Worm (Caenorhabditis elegans) whole organism, L4/young adult: ENCODE results near the gene srw-20.

Source experiments
- W03F9.2 ChIP-seq: fragments of 150-350 bp; optimal IDR thresholded peaks from 2 replicates; lab custom pipeline; 2014; ENCODE audit warnings: missing biosample characterization, missing genetic modification characterization
- dao-5 ChIP-seq: sonication (generic microtip); optimal IDR thresholded peaks from 2 replicates; lab custom pipeline; 2016; ENCODE audit warnings: missing genotype, missing genetic modification characterization, moderate library complexity, missing compliant biosample characterization
- him-1 ChIP-seq: sonication (generic microtip); optimal IDR thresholded peaks from 2 replicates; lab custom pipeline; 2016; ENCODE audit warnings: missing genotype, missing genetic modification reagents, missing genetic modification characterization, missing compliant biosample characterization

Gene srw-20

DNA sequence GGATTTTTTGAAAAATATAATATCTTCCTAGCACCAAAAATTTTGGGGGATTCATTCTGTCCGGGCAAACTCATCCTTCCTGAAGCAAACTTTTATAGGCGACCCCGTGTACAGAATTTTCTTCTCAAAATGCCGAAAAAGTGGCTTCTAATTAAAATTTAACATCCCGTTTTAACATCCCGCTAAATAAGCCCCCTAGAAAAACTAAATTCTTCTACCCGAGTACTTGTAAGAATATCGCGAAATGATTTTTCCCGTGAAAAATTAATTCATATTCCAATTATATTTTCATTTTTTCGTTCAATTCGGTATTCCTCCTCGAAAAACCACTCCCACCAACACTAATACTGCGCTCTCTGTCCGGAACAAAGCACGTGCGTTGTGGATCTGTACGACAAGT, 10.9 kb downstream of the srw-20 start, which contains the start of gene T05E12.8:
T05E12.8 (plus strand) TSS at position 301 of the 400 bp plus-strand sequence.
- TF ChIP-seq him-1 (tag; lab: Kevin White, UChicago) (no peak), dao-5 (tag; lab: Kevin White, UChicago) (no peak), W03F9.2 (tag; lab: Kevin White, UChicago) (no peak)

DNA sequence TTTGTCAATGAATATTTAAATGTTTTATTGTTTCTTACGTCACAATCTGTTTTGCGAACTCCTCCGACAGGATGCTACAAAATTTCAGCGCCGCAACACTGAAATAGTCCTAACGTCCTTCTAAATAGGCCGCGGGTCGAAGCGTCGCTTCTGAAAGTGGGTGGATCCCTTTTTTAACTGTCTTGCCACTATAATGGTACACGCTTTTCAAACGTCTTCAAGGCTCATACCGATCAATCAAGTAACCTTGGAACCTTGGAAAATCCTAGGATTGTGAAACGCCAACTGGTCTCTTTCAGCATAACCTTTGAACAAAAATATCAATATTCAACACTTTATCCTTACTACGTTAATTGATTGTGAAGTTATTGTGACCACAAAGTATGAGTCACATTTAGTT, 13.1 kb downstream of the srw-20 start:
- TF ChIP-seq W03F9.2 (tag; lab: Kevin White, UChicago): no peak
- no peak for TF ChIP-seq him-1 (tag; lab: Kevin White, UChicago)
- no peak for TF ChIP-seq dao-5 (tag; lab: Kevin White, UChicago)

DNA sequence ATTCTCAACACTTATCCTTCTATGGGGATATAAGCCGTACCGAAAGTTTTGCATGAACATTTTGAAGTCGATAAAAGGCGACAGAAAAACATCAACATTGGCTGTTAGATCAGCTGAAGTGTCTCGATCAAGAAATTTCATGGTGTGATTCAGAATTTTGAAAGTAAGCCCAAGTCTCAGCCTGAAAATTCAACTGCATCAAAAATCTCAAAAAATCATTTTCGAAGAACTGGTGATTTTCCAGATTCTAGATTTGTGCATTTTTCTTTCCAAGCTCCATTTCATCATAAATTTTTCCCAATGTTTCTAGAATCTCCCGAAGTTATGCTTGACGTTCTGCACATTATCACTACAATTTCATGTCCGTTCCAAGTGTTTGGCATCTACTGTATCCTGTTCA, 15.0 kb downstream of the srw-20 start, which contains the start of gene srh-255:
srh-255 (plus strand) TSS at position 301 of the 400 bp plus-strand sequence.
- no peak for TF ChIP-seq him-1 (tag; lab: Kevin White, UChicago)
- no peak for TF ChIP-seq W03F9.2 (tag; lab: Kevin White, UChicago)
- TF ChIP-seq dao-5 (tag; lab: Kevin White, UChicago): no peak

DNA sequence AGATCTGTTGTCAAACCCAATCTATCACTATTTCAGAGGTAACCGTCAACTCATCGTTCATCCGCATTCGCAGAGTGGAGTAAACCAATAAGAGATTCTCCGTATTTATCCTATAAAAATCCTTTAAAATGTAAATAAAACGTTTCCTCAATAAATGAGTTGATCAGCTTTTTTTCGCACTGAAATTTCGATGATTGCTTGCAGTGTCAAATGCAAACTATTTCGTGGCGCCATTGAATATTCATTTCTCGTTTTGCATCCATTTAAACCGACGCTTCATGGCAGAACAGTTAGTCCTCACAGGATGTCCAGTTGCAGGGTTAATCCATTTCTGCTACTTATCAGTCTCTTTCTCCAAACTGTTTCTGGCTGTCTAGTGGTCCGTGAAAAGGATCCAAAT, 18.1 kb downstream of the srw-20 start, which contains the start of gene F28B1.9:
F28B1.9 (plus strand) TSS at position 301 of the 400 bp plus-strand sequence.
- TF ChIP-seq W03F9.2 (tag; lab: Kevin White, UChicago) (no peak), dao-5 (tag; lab: Kevin White, UChicago) (no peak), him-1 (tag; lab: Kevin White, UChicago) (no peak)

DNA sequence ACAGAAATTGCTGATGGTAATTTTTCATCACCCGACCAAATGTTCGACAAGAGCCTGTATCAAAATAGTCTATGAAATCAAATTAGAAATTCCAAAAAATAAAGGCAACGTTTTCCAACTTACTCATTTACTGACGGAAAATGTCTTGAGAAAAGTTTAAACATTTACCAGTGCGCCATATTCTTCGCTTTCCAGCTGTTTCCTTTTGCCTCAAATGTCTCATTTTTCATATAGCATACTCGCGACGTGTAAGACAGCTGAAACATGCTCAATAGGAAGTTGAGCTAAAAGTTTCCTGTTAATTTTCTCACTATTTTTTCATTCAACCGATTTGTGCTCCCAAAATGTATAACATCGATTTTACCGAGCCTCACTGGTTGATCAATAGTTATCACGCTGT, 19.7 kb downstream of the srw-20 start, which contains the start of gene sri-66:
sri-66 (plus strand) TSS at position 301 of the 400 bp plus-strand sequence.
- TF ChIP-seq him-1 (tag; lab: Kevin White, UChicago) (no peak), W03F9.2 (tag; lab: Kevin White, UChicago) (no peak), dao-5 (tag; lab: Kevin White, UChicago) (no peak)

DNA sequence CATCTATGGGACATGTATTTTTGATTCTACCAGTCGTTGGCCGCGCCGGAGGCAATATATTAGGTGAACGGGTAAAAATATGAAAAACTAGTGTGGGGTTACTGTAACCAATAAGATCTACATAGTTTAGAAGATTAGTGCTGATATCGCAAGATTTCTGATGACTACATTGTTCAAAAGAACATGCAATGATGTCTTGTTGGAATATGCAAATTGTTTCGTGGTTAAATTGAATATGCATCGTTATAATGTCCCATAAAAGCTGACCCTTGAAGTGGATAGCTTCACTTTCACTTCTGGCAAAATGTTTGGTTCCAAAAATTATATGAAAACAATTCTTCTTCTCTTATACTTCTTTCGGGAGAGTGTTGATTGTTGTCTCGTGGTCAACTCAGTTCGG, 35.2 kb downstream of the srw-20 start, which contains the start of gene F28B1.2:
F28B1.2 (plus strand) TSS at position 301 of the 400 bp plus-strand sequence.
- TF ChIP-seq him-1 (tag; lab: Kevin White, UChicago) (no peak), W03F9.2 (tag; lab: Kevin White, UChicago) (no peak), dao-5 (tag; lab: Kevin White, UChicago) (no peak)

DNA sequence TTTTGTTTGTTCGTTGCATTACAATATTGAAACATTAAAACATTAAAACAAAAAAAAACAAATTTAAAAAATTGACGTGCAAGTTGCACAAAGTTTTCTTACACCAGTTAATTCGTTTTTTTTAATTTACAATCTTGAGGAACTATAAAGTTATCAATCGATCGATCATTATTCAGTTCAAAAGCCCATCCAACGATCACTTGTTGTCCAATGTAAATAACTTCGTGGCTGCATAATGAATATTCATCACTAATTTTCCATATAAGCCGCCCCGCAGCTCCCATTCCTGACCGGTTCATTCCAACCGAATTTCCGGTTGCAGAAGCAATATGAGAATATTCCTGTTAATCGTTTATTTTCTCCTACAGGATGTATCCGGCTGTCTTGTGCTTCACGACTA, 37.4 kb downstream of the srw-20 start, which contains the start of gene hpo-33:
hpo-33 (plus strand) TSS at position 301 of the 400 bp plus-strand sequence.
- TF ChIP-seq him-1 (tag; lab: Kevin White, UChicago) (no peak), dao-5 (tag; lab: Kevin White, UChicago) (no peak), W03F9.2 (tag; lab: Kevin White, UChicago) (no peak)

DNA sequence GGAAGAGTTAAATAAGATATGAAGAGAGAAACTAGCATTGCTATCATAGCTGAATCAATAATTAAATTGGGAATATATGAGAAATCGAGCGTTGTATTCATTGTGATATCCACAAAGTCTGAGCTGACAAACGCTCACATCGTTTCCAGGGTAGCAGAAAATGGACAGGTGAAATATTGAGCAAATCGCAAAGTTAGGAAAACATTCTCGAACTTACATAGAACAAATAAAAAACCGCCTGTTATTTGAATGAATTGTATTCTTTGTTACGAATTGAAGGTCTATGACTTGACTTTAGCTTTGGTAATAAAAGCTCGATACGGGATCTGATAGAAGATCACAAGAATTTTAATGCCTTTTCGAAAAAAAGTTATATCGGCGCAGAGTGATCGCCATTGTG, 43.8 kb downstream of the srw-20 start, which contains the start of gene srz-94:
srz-94 (minus strand) TSS at position 101 of the 400 bp plus-strand sequence.
- TF ChIP-seq dao-5 (tag; lab: Kevin White, UChicago) (no peak), him-1 (tag; lab: Kevin White, UChicago) (no peak)

DNA sequence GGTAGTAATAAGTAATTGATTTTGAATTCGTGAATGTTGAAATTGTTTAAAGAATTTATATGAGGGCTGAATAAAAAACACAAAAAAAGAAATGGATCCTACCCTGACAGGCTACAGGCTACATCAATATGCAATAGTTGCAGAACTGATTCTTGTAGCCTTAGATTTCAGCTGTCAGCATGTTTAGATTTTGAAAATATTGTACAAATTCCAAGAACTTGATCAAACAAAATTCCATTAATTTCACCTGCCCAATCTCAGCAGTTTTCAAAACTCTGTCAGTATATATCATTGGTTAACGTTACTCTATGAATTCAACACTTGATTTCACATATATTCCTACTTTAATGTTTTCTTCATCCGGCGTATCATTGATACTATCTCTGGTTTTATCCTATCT, 49.3 kb downstream of the srw-20 start:
- TF ChIP-seq dao-5 (tag; lab: Kevin White, UChicago) (no peak), W03F9.2 (tag; lab: Kevin White, UChicago) (no peak)
